Fruit fly (Drosophila melanogaster) S2 (cell line): ENCODE results near the gene Abi.

ENCODE experiments used
- CG8478 ChIP-seq: fragments of >200 bp; optimal IDR thresholded peaks from 2 replicates; lab custom pipeline; 2018
- CTCF ChIP-seq, 2 experiments: fragments of >200 bp; optimal IDR thresholded peaks; 2 replicates each; lab custom pipeline; 2018

DNA sequence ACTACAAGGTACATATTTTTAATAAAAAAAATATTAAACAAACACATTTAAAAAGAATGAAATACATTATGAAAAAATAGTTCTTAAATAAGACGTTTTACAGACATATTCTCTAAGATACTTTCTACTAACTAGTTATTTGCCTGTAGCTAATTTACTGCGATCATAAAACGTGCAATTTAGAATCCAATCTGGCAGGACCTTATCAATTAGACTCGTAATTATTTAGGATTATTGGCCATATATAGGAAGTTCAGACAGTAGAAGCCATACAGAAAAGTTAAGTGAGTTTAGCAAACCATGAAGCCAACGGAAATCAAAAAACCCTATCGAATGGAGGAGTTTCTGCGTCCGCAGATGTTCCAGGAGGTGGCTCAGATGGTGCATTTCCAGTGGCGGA lies 13.1 kb downstream of the Abi start, which contains the start of gene Or88a:
- TF ChIP-seq CG8478 (lab: Kevin White, UChicago) (no peak), CTCF (optimal IDR thresholded peaks at IDR 0.05; lab: Kevin White, UChicago) (no peak)
